Fruit fly (Drosophila melanogaster) whole organism, embryonic: ENCODE results near the gene lark.

Experiments used
- Abd-B ChIP-seq: fragments of 200-800 bp; sonication (Bioruptor generic); optimal IDR thresholded peaks from 2 replicates; lab custom pipeline; 2018; ENCODE audit warnings: missing biosample characterization, mild to moderate bottlenecking, missing genetic modification characterization, moderate library complexity
- Atf6 ChIP-seq: fragments of 200-800 bp; sonication (Bioruptor generic); IDR thresholded peaks from 2 replicates; pipeline ENCODE4 v1.3.6; 2022; ENCODE audit warnings: missing biosample characterization, missing genetic modification characterization
- Awh ChIP-seq: fragments of 200-800 bp; sonication (Bioruptor generic); IDR thresholded peaks from 2 replicates; pipeline ENCODE4, ENCODE4 v1.3.6; 2022; ENCODE audit warnings: missing biosample characterization, missing genetic modification characterization
- Bdp1 ChIP-seq: fragments of 200-800 bp; sonication (Bioruptor generic); optimal IDR thresholded peaks from 3 replicates; lab custom pipeline; 2016; ENCODE audit warnings: missing biosample characterization, missing genetic modification characterization
- CG1024 ChIP-seq: fragments of 200-800 bp; sonication (Bioruptor generic); IDR thresholded peaks from 2 replicates; pipeline ENCODE4 v1.3.6; 2022; ENCODE audit warnings: missing biosample characterization, missing genetic modification characterization
- CG10267 ChIP-seq: fragments of 200-800 bp; sonication (Bioruptor generic); optimal IDR thresholded peaks from 2 replicates; lab custom pipeline; 2018; ENCODE audit warnings: missing biosample characterization, mild to moderate bottlenecking, missing genetic modification characterization, moderate library complexity
- CG10654 ChIP-seq: fragments of 200-800 bp; sonication (Bioruptor generic); optimal IDR thresholded peaks from 2 replicates; lab custom pipeline; 2016; ENCODE audit warnings: missing biosample characterization, missing genetic modification characterization
- CG10979 ChIP-seq: fragments of 200-800 bp; sonication (Bioruptor generic); optimal IDR thresholded peaks from 2 replicates; lab custom pipeline; 2018; ENCODE audit warnings: missing biosample characterization, mild to moderate bottlenecking, missing genetic modification characterization, moderate library complexity
- CG14710 ChIP-seq: fragments of 200-800 bp; sonication (Bioruptor generic); optimal IDR thresholded peaks from 3 replicates; lab custom pipeline; 2019; ENCODE audit warnings: missing biosample characterization, mild to moderate bottlenecking, missing genetic modification characterization, moderate library complexity
- CG14860 ChIP-seq: fragments of 200-800 bp; sonication (Bioruptor generic); IDR thresholded peaks from 3 replicates; pipeline ENCODE4 v1.3.6; 2022; ENCODE audit warnings: missing biosample characterization, missing genetic modification characterization; ENCODE audit not compliant: partially characterized antibody
- CG18011 ChIP-seq: fragments of 200-800 bp; sonication (Bioruptor generic); optimal IDR thresholded peaks from 2 replicates; lab custom pipeline; 2017; ENCODE audit warnings: missing biosample characterization, missing genetic modification characterization, mild to moderate bottlenecking, moderate library complexity, missing genotype
- CG2712 ChIP-seq: fragments of 200-800 bp; optimal IDR thresholded peaks from 3 replicates; lab custom pipeline; 2019; ENCODE audit warnings: missing biosample characterization, mild to moderate bottlenecking, missing genetic modification characterization, moderate library complexity
- CG30020 ChIP-seq: fragments of 200-800 bp; optimal IDR thresholded peaks from 2 replicates; lab custom pipeline; 2019; ENCODE audit warnings: missing biosample characterization, mild to moderate bottlenecking, missing genetic modification characterization, moderate library complexity
- CG4328 ChIP-seq: fragments of 200-800 bp; sonication (Bioruptor generic); optimal IDR thresholded peaks from 3 replicates; lab custom pipeline; 2017; ENCODE audit warnings: missing biosample characterization, missing genetic modification reagents, missing genetic modification characterization
- CG6791 ChIP-seq: fragments of 200-800 bp; sonication (Bioruptor generic); IDR thresholded peaks from 3 replicates; pipeline ENCODE4 v1.3.6; 2022; ENCODE audit warnings: missing biosample characterization, missing genetic modification characterization; ENCODE audit not compliant: partially characterized antibody
- CG7839 ChIP-seq: fragments of 200-800 bp; sonication (Bioruptor generic); optimal IDR thresholded peaks from 3 replicates; lab custom pipeline; 2018; ENCODE audit warnings: missing biosample characterization, mild to moderate bottlenecking, missing genetic modification characterization, moderate library complexity
- CG9215 ChIP-seq: fragments of 200-800 bp; sonication (Bioruptor generic); IDR thresholded peaks from 2 replicates; pipeline ENCODE4 v1.3.6; 2022; ENCODE audit warnings: missing biosample characterization, missing genetic modification characterization
- CG9876 ChIP-seq: fragments of 200-800 bp; sonication (Bioruptor generic); optimal IDR thresholded peaks from 2 replicates; lab custom pipeline; 2016; ENCODE audit warnings: missing biosample characterization, missing genetic modification characterization
- Dip3 ChIP-seq: fragments of 200-800 bp; sonication (Bioruptor generic); optimal IDR thresholded peaks from 3 replicates; lab custom pipeline; 2016; ENCODE audit warnings: missing biosample characterization, missing genetic modification characterization
- Drgx ChIP-seq: fragments of 200-800 bp; sonication (Bioruptor generic); IDR thresholded peaks from 2 replicates; pipeline ENCODE4 v1.3.6; 2022; ENCODE audit warnings: missing biosample characterization, missing genetic modification characterization
- GATAe ChIP-seq: fragments of 200-800 bp; sonication (Bioruptor generic); conservative IDR thresholded peaks from 2 replicates; pipeline ENCODE4 v1.3.6; 2022; ENCODE audit warnings: missing biosample characterization, missing genetic modification characterization
- Hr51 ChIP-seq, 2 experiments: fragments of 200-800 bp; sonication (Bioruptor generic); optimal IDR thresholded peaks; 2 replicates in 1 of 2; 3 replicates in 1 of 2; lab custom pipeline; 2016 to 2018; ENCODE audit warnings: missing biosample characterization in 2 of 2, missing genetic modification characterization in 2 of 2, mild to moderate bottlenecking in 1 of 2, moderate library complexity in 1 of 2
- Hsf ChIP-seq: fragments of 200-800 bp; sonication (Bioruptor generic); optimal IDR thresholded peaks from 3 replicates; lab custom pipeline; 2016; ENCODE audit warnings: missing biosample characterization, missing genetic modification characterization
- Kr ChIP-seq: fragments of 200-800 bp; sonication (Bioruptor generic); optimal IDR thresholded peaks from 2 replicates; lab custom pipeline; 2017; ENCODE audit warnings: missing biosample characterization, mild to moderate bottlenecking, missing genetic modification characterization
- MBD-R2 ChIP-seq: fragments of 200-800 bp; sonication (Bioruptor generic); IDR thresholded peaks from 2 replicates; pipeline ENCODE4 v1.3.6; 2022; ENCODE audit warnings: missing biosample characterization, missing genetic modification characterization
- Mrtf ChIP-seq: fragments of 200-800 bp; sonication (Bioruptor generic); IDR thresholded peaks from 3 replicates; pipeline ENCODE4 v1.3.6; 2022; ENCODE audit warnings: missing biosample characterization, missing genetic modification characterization
- Poxn ChIP-seq: fragments of 200-800 bp; sonication (Bioruptor generic); IDR thresholded peaks from 2 replicates; pipeline ENCODE4 v1.3.6; 2022; ENCODE audit warnings: missing biosample characterization, missing genetic modification characterization
- Rfx ChIP-seq: fragments of 200-800 bp; sonication (Bioruptor generic); IDR thresholded peaks from 2 replicates; pipeline ENCODE4 v1.3.6; 2022; ENCODE audit warnings: missing biosample characterization, missing genetic modification characterization
- Scr ChIP-seq: fragments of 200-800 bp; sonication (Bioruptor generic); IDR thresholded peaks from 2 replicates; pipeline ENCODE4 v1.3.6; 2022; ENCODE audit warnings: missing biosample characterization, missing genetic modification characterization; ENCODE audit not compliant: partially characterized antibody
- Sox100B ChIP-seq: fragments of 200-800 bp; sonication (Bioruptor generic); optimal IDR thresholded peaks from 3 replicates; lab custom pipeline; 2018; ENCODE audit warnings: missing biosample characterization, mild to moderate bottlenecking, missing genetic modification characterization
- ash1 ChIP-seq: fragments of 200-800 bp; sonication (Bioruptor generic); optimal IDR thresholded peaks from 2 replicates; lab custom pipeline; 2018; ENCODE audit warnings: missing biosample characterization, mild to moderate bottlenecking, missing genetic modification characterization
- bab2 ChIP-seq: fragments of 200-800 bp; sonication (Bioruptor generic); optimal IDR thresholded peaks from 2 replicates; lab custom pipeline; 2016; ENCODE audit warnings: missing biosample characterization, missing genetic modification characterization
- bbx ChIP-seq: fragments of 200-800 bp; sonication (Bioruptor generic); IDR thresholded peaks from 2 replicates; pipeline ENCODE4 v1.3.6; 2022; ENCODE audit warnings: missing biosample characterization, missing genetic modification characterization; ENCODE audit not compliant: partially characterized antibody
- chif ChIP-seq, 2 experiments: fragments of 200-800 bp; sonication (Bioruptor generic); optimal IDR thresholded peaks; 3 replicates each; lab custom pipeline; 2016; ENCODE audit warnings: missing biosample characterization in 2 of 2, missing genetic modification characterization in 2 of 2
- corto ChIP-seq: fragments of 200-800 bp; sonication (Bioruptor generic); optimal IDR thresholded peaks from 2 replicates; lab custom pipeline; 2016; ENCODE audit warnings: missing biosample characterization, mild to moderate bottlenecking, missing genetic modification characterization, moderate library complexity
- crp ChIP-seq, 2 experiments: fragments of 200-800 bp; sonication (Bioruptor generic); optimal IDR thresholded peaks; 2 replicates in 1 of 2; 3 replicates in 1 of 2; lab custom pipeline; 2017; ENCODE audit warnings: missing biosample characterization in 2 of 2, missing genetic modification characterization in 2 of 2, mild to moderate bottlenecking in 1 of 2, moderate library complexity in 1 of 2
- eve ChIP-seq, 2 experiments: fragments of >200 bp; optimal IDR thresholded peaks; 2 replicates each; lab custom pipeline; 2017; ENCODE audit warnings: missing biosample characterization in 2 of 2, missing genetic modification characterization in 2 of 2
- hbn ChIP-seq: fragments of 200-800 bp; sonication (Bioruptor generic); IDR thresholded peaks from 2 replicates; pipeline ENCODE4 v1.3.6; 2022; ENCODE audit warnings: missing biosample characterization, missing genetic modification characterization; ENCODE audit not compliant: partially characterized antibody
- jing ChIP-seq: fragments of 200-800 bp; sonication (Bioruptor generic); optimal IDR thresholded peaks from 2 replicates; lab custom pipeline; 2018; ENCODE audit warnings: missing biosample characterization, mild to moderate bottlenecking, missing genetic modification characterization
- klu ChIP-seq: fragments of 200-800 bp; sonication (Bioruptor generic); IDR thresholded peaks from 2 replicates; pipeline ENCODE4 v1.3.6; 2022; ENCODE audit warnings: missing biosample characterization, missing genetic modification characterization
- nmo ChIP-seq: fragments of 200-800 bp; sonication (Bioruptor generic); optimal IDR thresholded peaks from 2 replicates; lab custom pipeline; 2018; ENCODE audit warnings: missing biosample characterization, mild to moderate bottlenecking, missing genetic modification characterization, moderate library complexity
- sd ChIP-seq: fragments of 200-800 bp; sonication (Bioruptor generic); optimal IDR thresholded peaks from 3 replicates; lab custom pipeline; 2018; ENCODE audit warnings: missing biosample characterization, mild to moderate bottlenecking, missing genetic modification characterization, moderate library complexity
- sens ChIP-seq: fragments of 200-800 bp; sonication (Bioruptor generic); peaks from one replicate; lab custom pipeline; 2016; ENCODE audit warnings: missing biosample characterization, missing genetic modification characterization
- slp2 ChIP-seq: fragments of 200-800 bp; sonication (Bioruptor generic); optimal IDR thresholded peaks from 2 replicates; lab custom pipeline; 2016; ENCODE audit warnings: missing biosample characterization, missing genetic modification characterization
- sug ChIP-seq: fragments of 200-800 bp; optimal IDR thresholded peaks from 2 replicates; lab custom pipeline; 2019; ENCODE audit warnings: missing biosample characterization, mild to moderate bottlenecking, missing genetic modification characterization, moderate library complexity
- tna ChIP-seq: fragments of 200-800 bp; sonication (Bioruptor generic); IDR thresholded peaks from 2 replicates; pipeline ENCODE4 v1.3.6; 2022; ENCODE audit warnings: missing biosample characterization, missing genetic modification characterization; ENCODE audit not compliant: partially characterized antibody
- ttk ChIP-seq: fragments of 200-800 bp; sonication (Bioruptor generic); IDR thresholded peaks from 2 replicates; pipeline ENCODE4 v2.1.2; 2022; ENCODE audit warnings: missing biosample characterization, missing genetic modification characterization
- unc-4 ChIP-seq: fragments of 200-800 bp; sonication (Bioruptor generic); IDR thresholded peaks from 2 replicates; pipeline ENCODE4 v1.3.6; 2022; ENCODE audit warnings: missing biosample characterization, missing genetic modification characterization; ENCODE audit not compliant: partially characterized antibody
- zfh2 ChIP-seq: fragments of 200-800 bp; sonication (Bioruptor generic); optimal IDR thresholded peaks from 2 replicates; lab custom pipeline; 2016; ENCODE audit warnings: missing biosample characterization, missing genetic modification characterization

The lark gene

dm6 chr3L:7381359-7381976 lies 42.4 kb downstream of the lark start, which contains the start of the genes SMSr and smid (continued):
- TF ChIP-seq Drgx (GFP tag; lab: Robert Waterston, UW) (no peak), nmo (peak; percentile 85), CG14710 (tag; lab: Kevin White, UChicago) (peak; percentile 85), CG2712 (tag; lab: Kevin White, UChicago) (peak; percentile 76), corto (peak; percentile 34), CG1024 (GFP tag; lab: Robert Waterston, UW) (peak; percentile 28; the same call in 1 of the 2 replicates), Poxn (GFP tag; lab: Robert Waterston, UW) (no peak), tna (GFP tag; lab: Robert Waterston, UW) (peak; percentile 44), Scr (GFP tag; lab: Robert Waterston, UW) (peak; percentile 92), klu (GFP tag; lab: Robert Waterston, UW) (peak; percentile 69; the same call in 1 of the 2 replicates), chif (GFP tag; optimal IDR thresholded peaks at IDR 0.05; lab: Kevin White, UChicago) (peak; percentile 4 to 63), ash1 (GFP tag; lab: Kevin White, UChicago) (no peak), sug (tag; lab: Kevin White, UChicago) (peak; percentile 100), Dip3 (GFP tag; lab: Kevin White, UChicago) (peak; percentile 62), crp (GFP tag; optimal IDR thresholded peaks at IDR 0.05; lab: Kevin White, UChicago) (peak; percentile 83 to 99), Abd-B (GFP tag; lab: Kevin White, UChicago) (no peak), CG10654 (GFP tag; lab: Kevin White, UChicago) (peak; percentile 38), hbn (peak; percentile 71; the same call in 1 of the 2 replicates), Bdp1 (GFP tag; lab: Kevin White, UChicago) (peak; percentile 57), unc-4 (GFP tag; lab: Robert Waterston, UW) (peak; percentile 91), zfh2 (GFP tag; lab: Kevin White, UChicago) (peak; percentile 68), CG14860 (GFP tag; lab: Robert Waterston, UW) (peak; percentile 90), eve (GFP tag; optimal IDR thresholded peaks at IDR 0.05; lab: Kevin White, UChicago) (no peak), CG7839 (tag; lab: Kevin White, UChicago) (peak; percentile 66), Atf6 (GFP tag; lab: Robert Waterston, UW) (peak; percentile 52; the same call in 1 of the 2 replicates), Kr (no peak), bab2 (peak; percentile 42), CG9215 (no peak; the same call in 1 of the 2 replicates), Sox100B (GFP tag; lab: Kevin White, UChicago) (peak; percentile 43), CG18011 (GFP tag; lab: Kevin White, UChicago) (peak; percentile 10), slp2 (GFP tag; lab: Kevin White, UChicago) (peak; percentile 42), Hsf (GFP tag; lab: Kevin White, UChicago) (peak; percentile 68), Hr51 (GFP tag; optimal IDR thresholded peaks at IDR 0.05; lab: Kevin White, UChicago) (peak; percentile 39 to 63), CG10267 (peak; percentile 65), Mrtf (no peak), CG9876 (GFP tag; lab: Kevin White, UChicago) (peak; percentile 18), sens (GFP tag; lab: Kevin White, UChicago) (peak; percentile 95), Awh (no peak), CG6791 (GFP tag; lab: Robert Waterston, UW) (peak; percentile 75), Rfx (GFP tag; lab: Robert Waterston, UW) (peak; percentile 71), ttk (GFP tag; lab: Robert Waterston, UW) (no peak), CG30020 (tag; lab: Kevin White, UChicago) (peak; percentile 91), bbx (GFP tag; lab: Robert Waterston, UW) (peak; percentile 83), sd (tag; lab: Kevin White, UChicago) (peak; percentile 68), jing (GFP tag; lab: Kevin White, UChicago) (no peak), GATAe (GFP tag; lab: Robert Waterston, UW) (peak; percentile 39; the same call in 1 of the 2 replicates), MBD-R2 (peak; percentile 57), CG10979 (tag; lab: Kevin White, UChicago) (peak; percentile 62), CG4328 (GFP tag; lab: Kevin White, UChicago) (no peak)
